Fruit fly (Drosophila melanogaster) Kc167 (cell line): ENCODE results near the gene Teh2.

ENCODE experiments used
- Myc ChIP-seq: fragments of >200 bp; optimal IDR thresholded peaks from 2 replicates; lab custom pipeline; 2017; ENCODE audit warnings: missing external identifiers
- h ChIP-seq: fragments of >200 bp; optimal IDR thresholded peaks from 3 replicates; lab custom pipeline; 2018; ENCODE audit warnings: missing external identifiers
- insv ChIP-seq: fragments of >200 bp; optimal IDR thresholded peaks from 3 replicates; lab custom pipeline; 2018; ENCODE audit warnings: missing external identifiers
- psq ChIP-seq: fragments of >200 bp; optimal IDR thresholded peaks from 2 replicates; lab custom pipeline; 2017; ENCODE audit warnings: missing external identifiers
- ttk ChIP-seq: sonication (Bioruptor generic); optimal IDR thresholded peaks from 2 replicates; lab custom pipeline; 2017; ENCODE audit warnings: missing external identifiers

DNA sequence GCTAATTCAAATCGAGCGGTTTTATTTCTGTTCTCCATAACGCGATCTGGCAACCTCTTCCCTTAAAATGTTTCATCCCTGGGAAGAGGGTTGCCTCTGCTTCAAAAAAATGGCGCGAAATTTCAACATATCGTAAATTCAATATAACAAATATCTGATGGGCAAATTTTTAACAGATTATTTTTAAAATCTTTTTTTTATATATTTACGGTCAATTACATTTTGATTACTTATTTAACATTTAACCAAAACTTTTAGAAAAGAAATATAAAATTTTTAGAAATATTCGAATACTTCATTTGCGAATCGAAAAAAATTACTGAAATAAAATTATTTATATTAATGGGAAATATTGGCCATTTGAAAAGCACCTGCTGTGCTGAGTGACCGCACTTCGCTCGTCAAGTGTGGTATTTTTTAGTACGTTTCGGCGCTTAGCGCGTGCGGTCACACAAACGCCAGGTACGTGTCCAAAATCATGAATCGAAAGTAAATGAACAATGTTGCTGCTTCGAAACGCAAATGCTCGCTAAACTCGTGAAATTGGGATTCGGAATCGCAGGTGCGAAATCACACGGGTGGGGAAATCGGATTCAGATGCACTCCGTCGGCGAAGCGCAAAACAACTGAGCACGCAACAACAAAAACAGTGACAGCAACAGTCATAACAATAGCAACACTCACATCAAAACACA, 17.7 kb downstream of the Teh2 start, which contains the start of gene Ero1L:
- TF ChIP-seq ttk (lab: Kevin White, UChicago), result no peak
- no peak for TF ChIP-seq h
- TF ChIP-seq Myc (lab: Kevin White, UChicago), result no peak
- no peak for TF ChIP-seq psq (lab: Kevin White, UChicago)
- TF ChIP-seq insv (lab: Kevin White, UChicago), result no peak
